Fruit fly (Drosophila melanogaster) whole organism, adult: Measurements from ENCODE around the gene Vps16B.

ENCODE experiments used
- CG11617 ChIP-seq: fragments of 200-800 bp; sonication (Bioruptor generic); optimal IDR thresholded peaks from 2 replicates; lab custom pipeline; 2017; ENCODE audit warnings: mild to moderate bottlenecking, missing biosample characterization, missing genetic modification reagents, missing genetic modification characterization
- CG12768 ChIP-seq: fragments of 200-800 bp; sonication (Bioruptor generic); optimal IDR thresholded peaks from 2 replicates; lab custom pipeline; 2017; ENCODE audit warnings: missing biosample characterization, missing genetic modification characterization, mild to moderate bottlenecking, moderate library complexity, missing genetic modification reagents
- CG33017 ChIP-seq: fragments of 200-800 bp; sonication (Bioruptor generic); optimal IDR thresholded peaks from 2 replicates; lab custom pipeline; 2018; ENCODE audit warnings: missing biosample characterization, mild to moderate bottlenecking, missing genetic modification characterization, moderate library complexity
- CG5204 ChIP-seq: fragments of 200-800 bp; sonication (Bioruptor generic); optimal IDR thresholded peaks from 2 replicates; lab custom pipeline; 2016; ENCODE audit warnings: missing biosample characterization, missing genetic modification characterization
- CG7045 ChIP-seq: fragments of 200-800 bp; sonication (Bioruptor generic); optimal IDR thresholded peaks from 2 replicates; lab custom pipeline; 2017; ENCODE audit warnings: missing biosample characterization, mild to moderate bottlenecking, missing genetic modification characterization
- Clk ChIP-seq: fragments of 200-800 bp; sonication (Bioruptor generic); optimal IDR thresholded peaks from 2 replicates; lab custom pipeline; 2017; ENCODE audit warnings: missing biosample characterization, missing genetic modification characterization
- Mnt ChIP-seq: fragments of 200-800 bp; sonication (Bioruptor generic); optimal IDR thresholded peaks from 2 replicates; lab custom pipeline; 2016; ENCODE audit warnings: missing biosample characterization, mild to moderate bottlenecking, missing genetic modification characterization
- bab1 ChIP-seq: fragments of 200-800 bp; sonication (Bioruptor generic); optimal IDR thresholded peaks from 3 replicates; lab custom pipeline; 2019; ENCODE audit warnings: missing biosample characterization, mild to moderate bottlenecking, missing genetic modification characterization, moderate library complexity
- cic ChIP-seq: fragments of 200-800 bp; sonication (Bioruptor generic); optimal IDR thresholded peaks from 2 replicates; lab custom pipeline; 2017; ENCODE audit warnings: missing biosample characterization, mild to moderate bottlenecking, missing genetic modification characterization, moderate library complexity
- kay ChIP-seq: fragments of 200-800 bp; sonication (Bioruptor generic); peaks from one replicate; lab custom pipeline; 2016; ENCODE audit warnings: missing biosample characterization, missing genetic modification characterization, borderline replicate concordance
- ovo ChIP-seq: fragments of 200-800 bp; sonication (Bioruptor generic); optimal IDR thresholded peaks from 2 replicates; lab custom pipeline; 2016; ENCODE audit warnings: missing biosample characterization, missing genetic modification characterization

DNA sequence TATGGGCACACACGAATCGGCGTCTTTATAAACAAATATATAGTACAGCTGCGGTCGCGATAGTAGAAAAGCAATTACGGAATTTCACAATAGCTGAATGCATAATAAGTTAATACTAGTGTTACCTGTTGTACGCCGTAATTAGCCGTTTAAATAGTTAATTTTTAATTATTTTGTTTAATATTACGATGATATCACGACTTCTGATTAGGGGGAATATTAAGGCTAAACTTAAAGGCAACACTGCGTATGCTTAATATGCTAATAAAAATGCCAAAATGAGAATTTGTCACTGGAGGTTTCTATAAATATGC, 37.3 kb downstream of the Vps16B start:
- TF ChIP-seq CG11617 = no peak
- no peak for TF ChIP-seq bab1 (GFP tag; lab: Kevin White, UChicago)
- TF ChIP-seq CG33017 (tag; lab: Kevin White, UChicago) = no peak
- no peak for TF ChIP-seq Clk (GFP tag; lab: Kevin White, UChicago)
- no peak for TF ChIP-seq kay (GFP tag; lab: Kevin White, UChicago)
- TF ChIP-seq CG5204 (GFP tag; lab: Kevin White, UChicago) = no peak
- no peak for TF ChIP-seq CG12768 (GFP tag; lab: Kevin White, UChicago)
- TF ChIP-seq CG7045 (GFP tag; lab: Kevin White, UChicago) = no peak
- TF ChIP-seq cic (GFP tag; lab: Kevin White, UChicago) = peak; percentile 72
- TF ChIP-seq ovo (GFP tag; lab: Kevin White, UChicago) = no peak
- TF ChIP-seq Mnt (GFP tag; lab: Kevin White, UChicago) = no peak
